Worm (Caenorhabditis elegans) whole organism, L4 larva: Measurements from ENCODE around the gene pcm-1.

ENCODE experiments used
- F49E8.2 ChIP-seq: sonication (generic microtip); optimal IDR thresholded peaks from 2 replicates; lab custom pipeline; 2016; ENCODE audit warnings: missing compliant biosample characterization, mild to moderate bottlenecking, missing genetic modification characterization, borderline replicate concordance
- R02D3.7 ChIP-seq: fragments of 150-350 bp; sonication (generic microtip); optimal IDR thresholded peaks from 3 replicates; lab custom pipeline; 2014; ENCODE audit warnings: missing biosample characterization, missing genetic modification characterization
- ama-1 ChIP-seq: fragments of 150-350 bp; optimal IDR thresholded peaks from 2 replicates; lab custom pipeline; 2014; ENCODE audit warnings: inconsistent platforms, mixed read lengths
- ceh-82 ChIP-seq: sonication (generic microtip); optimal IDR thresholded peaks from 2 replicates; lab custom pipeline; 2017; ENCODE audit warnings: missing biosample characterization, missing genetic modification characterization
- gei-8 ChIP-seq: fragments of 200-800 bp; sonication (Bioruptor generic); optimal IDR thresholded peaks from 2 replicates; lab custom pipeline; 2018; ENCODE audit warnings: mild to moderate bottlenecking, missing genetic modification characterization, missing compliant biosample characterization
- mep-1 ChIP-seq: fragments of 150-350 bp; sonication (generic microtip); optimal IDR thresholded peaks from 3 replicates; lab custom pipeline; 2014; ENCODE audit warnings: missing biosample characterization, missing genetic modification characterization
- snpc-4 ChIP-seq: fragments of 150-350 bp; optimal IDR thresholded peaks from 2 replicates; lab custom pipeline; 2014; ENCODE audit warnings: missing biosample characterization, missing genetic modification characterization
- unc-62 ChIP-seq, 3 experiments: fragments of 150-350 bp in 1 of 3; sonication (generic microtip); optimal IDR thresholded peaks in 2 of 3; peaks in 1 of 3; 1 replicate in 1 of 3; 2 replicates in 2 of 3; lab custom pipeline; 2014 to 2017; ENCODE audit warnings: missing biosample characterization in 3 of 3, missing genetic modification characterization in 3 of 3, missing genetic modification reagents in 3 of 3, missing genotype in 1 of 3

DNA sequence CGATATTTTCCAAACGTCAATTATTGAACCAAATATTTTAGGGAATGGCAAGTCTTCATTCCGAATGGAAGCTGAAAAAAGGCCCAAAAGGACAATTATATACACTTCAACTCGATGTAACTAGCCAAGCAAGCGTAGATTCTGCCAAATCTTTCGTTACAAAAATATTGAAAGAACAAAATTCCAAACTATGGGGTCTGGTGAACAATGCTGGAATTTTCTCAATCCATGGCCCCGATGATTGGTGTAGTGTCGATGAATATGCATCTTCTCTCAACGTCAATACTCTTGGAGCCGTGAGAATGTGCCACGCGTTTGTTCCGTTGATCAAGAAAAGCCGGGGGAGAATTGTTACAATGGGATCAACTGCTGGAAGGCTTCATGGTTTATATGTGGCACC lies 20.6 kb upstream of the pcm-1 start:
- TF ChIP-seq mep-1 (no peak), ceh-82 (tag; lab: Kevin White, UChicago) (no peak), ama-1 (lab: Kevin White, UChicago) (no peak), unc-62 (GFP tag; optimal IDR thresholded peaks at IDR 0.05 in 1 of 2; lab: Kevin White, UChicago) (peak in 1 of 2 experiments; percentile 56), unc-62 (tag; optimal IDR thresholded peaks at IDR 0.05; lab: Kevin White, UChicago) (no peak), F49E8.2 (tag; lab: Kevin White, UChicago) (no peak), R02D3.7 (no peak), gei-8 (GFP tag; lab: Kevin White, UChicago) (no peak), snpc-4 (tag; lab: Kevin White, UChicago) (no peak)
